Worm (Caenorhabditis elegans) whole organism, midembryonic: Measurements from ENCODE around the gene pyc-1.

Experiments used
- T22C8.4 ChIP-seq: fragments of 200-800 bp; sonication (Bioruptor generic); IDR thresholded peaks from 2 replicates; pipeline ENCODE4 v1.3.6; 2022; ENCODE audit warnings: missing genetic modification characterization, missing compliant biosample characterization
- cog-1 ChIP-seq: sonication (generic microtip); optimal IDR thresholded peaks from 2 replicates; lab custom pipeline; 2016; ENCODE audit warnings: missing genetic modification characterization, missing compliant biosample characterization
- flt-1 ChIP-seq: fragments of 200-800 bp; sonication (Bioruptor generic); IDR thresholded peaks from 2 replicates; pipeline ENCODE4 v1.3.6; 2022; ENCODE audit warnings: missing genetic modification characterization, missing compliant biosample characterization
- klf-2 ChIP-seq: fragments of 200-800 bp; sonication (Bioruptor generic); conservative IDR thresholded peaks from 2 replicates; pipeline ENCODE4 v1.3.6; 2022; ENCODE audit warnings: missing genetic modification reagents, missing genetic modification characterization, missing compliant biosample characterization
- ref-1 ChIP-seq: fragments of 200-800 bp; sonication (Bioruptor generic); conservative IDR thresholded peaks from 2 replicates; pipeline ENCODE4 v1.3.6; 2022; ENCODE audit warnings: missing genetic modification reagents, missing genetic modification characterization, missing compliant biosample characterization
- ztf-23 ChIP-seq: fragments of 200-800 bp; sonication (Bioruptor generic); IDR thresholded peaks from 2 replicates; pipeline ENCODE4 v1.3.6; 2022; ENCODE audit warnings: missing genetic modification reagents, missing genetic modification characterization, missing compliant biosample characterization

DNA sequence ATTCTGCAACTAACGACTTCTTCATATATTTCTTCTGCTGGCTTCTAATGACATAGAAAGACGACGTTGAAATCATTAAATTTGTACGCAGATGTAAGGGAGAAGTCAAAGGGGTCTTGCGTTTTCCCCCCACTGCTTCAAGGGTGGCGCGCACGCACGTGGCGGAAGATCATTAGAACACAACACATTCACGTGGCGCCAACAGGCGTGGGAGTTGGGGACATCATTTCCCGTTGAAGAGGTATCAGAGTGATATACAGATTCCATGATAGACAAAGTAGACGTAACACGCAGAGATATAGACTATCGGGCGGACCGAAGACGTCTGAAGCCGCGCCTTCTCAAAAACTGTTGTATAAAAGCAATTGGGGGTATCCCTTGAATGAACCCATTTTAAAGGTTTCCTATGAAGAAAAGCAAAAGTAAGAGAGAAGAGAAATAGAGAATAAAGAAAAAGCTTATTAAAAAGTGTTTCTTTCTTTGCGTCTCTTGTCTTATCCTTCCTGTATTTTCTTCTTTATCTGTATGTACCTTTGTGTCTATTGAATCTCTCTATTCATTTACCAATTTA lies 23.0 kb downstream of the pyc-1 start:
- TF ChIP-seq T22C8.4 (GFP tag; lab: Robert Waterston, UW) (no peak), ztf-23 (GFP tag; lab: Robert Waterston, UW) (no peak), cog-1 (tag; lab: Kevin White, UChicago) (no peak), flt-1 (GFP tag; lab: Robert Waterston, UW) (no peak), klf-2 (no peak), ref-1 (GFP tag; lab: Robert Waterston, UW) (no peak)
